Worm (Caenorhabditis elegans) whole organism, L4 larva: ENCODE measurements around the gene H01G02.1.

Experiments
- F10B5.3 ChIP-seq: sonication (generic microtip); optimal IDR thresholded peaks from 2 replicates; lab custom pipeline; 2016; ENCODE audit warnings: mild to moderate bottlenecking, missing genetic modification characterization, missing compliant biosample characterization
- F37D6.2 ChIP-seq: sonication (generic microtip); optimal IDR thresholded peaks from 2 replicates; lab custom pipeline; 2016; ENCODE audit warnings: mild to moderate bottlenecking, missing genetic modification characterization, missing compliant biosample characterization
- F49E8.2 ChIP-seq: sonication (generic microtip); optimal IDR thresholded peaks from 2 replicates; lab custom pipeline; 2016; ENCODE audit warnings: missing compliant biosample characterization, mild to moderate bottlenecking, missing genetic modification characterization, borderline replicate concordance
- Y5F2A.4 ChIP-seq: fragments of 200-800 bp; sonication (Bioruptor generic); optimal IDR thresholded peaks from 2 replicates; lab custom pipeline; 2018; ENCODE audit warnings: mild to moderate bottlenecking, missing genetic modification characterization, missing compliant biosample characterization
- Y75B8A.6 ChIP-seq: fragments of 200-800 bp; sonication (Bioruptor generic); IDR thresholded peaks from 2 replicates; pipeline ENCODE4 v1.3.6; 2022; ENCODE audit warnings: missing genetic modification reagents, missing genetic modification characterization, missing compliant biosample characterization
- aha-1 ChIP-seq: fragments of 150-350 bp; peaks from one replicate; lab custom pipeline; 2014; ENCODE audit warnings: missing biosample characterization, missing genetic modification characterization
- ama-1 ChIP-seq: fragments of 150-350 bp; optimal IDR thresholded peaks from 2 replicates; lab custom pipeline; 2014; ENCODE audit warnings: inconsistent platforms, mixed read lengths
- arid-1 ChIP-seq: fragments of 200-800 bp; sonication (Bioruptor generic); conservative IDR thresholded peaks from 2 replicates; pipeline ENCODE4 v1.3.6; 2022; ENCODE audit warnings: missing genetic modification reagents, missing genetic modification characterization, missing compliant biosample characterization
- ceh-28 ChIP-seq: fragments of 150-350 bp; optimal IDR thresholded peaks from 2 replicates; lab custom pipeline; 2014; ENCODE audit warnings: missing biosample characterization, missing genetic modification reagents, missing genetic modification characterization
- ces-1 ChIP-seq: fragments of 150-350 bp; sonication (generic microtip); optimal IDR thresholded peaks from 4 replicates; lab custom pipeline; 2014; ENCODE audit warnings: missing biosample characterization, missing genetic modification reagents, missing genetic modification characterization
- cey-2 ChIP-seq: sonication (generic microtip); optimal IDR thresholded peaks from 3 replicates; lab custom pipeline; 2017; ENCODE audit warnings: missing genetic modification characterization, mild to moderate bottlenecking, missing compliant biosample characterization, antibody characterized with exemption, borderline replicate concordance; ENCODE audit not compliant: insufficient read depth
- daf-16 ChIP-seq, 3 experiments: sonication (generic microtip); optimal IDR thresholded peaks; 2 replicates each; lab custom pipeline; 2016 to 2017; ENCODE audit warnings: missing genetic modification characterization in 3 of 3, missing genetic modification reagents in 3 of 3, mild to moderate bottlenecking in 2 of 3, missing compliant biosample characterization in 2 of 3, missing biosample characterization in 1 of 3, moderate library complexity in 1 of 3
- dmd-8 ChIP-seq: fragments of 200-800 bp; sonication (Bioruptor generic); IDR thresholded peaks from 2 replicates; pipeline ENCODE4 v1.3.6; 2022; ENCODE audit warnings: missing genetic modification characterization, missing compliant biosample characterization
- duxl-1 ChIP-seq: sonication (generic microtip); optimal IDR thresholded peaks from 2 replicates; lab custom pipeline; 2016; ENCODE audit warnings: mild to moderate bottlenecking, missing genetic modification characterization, moderate library complexity, missing compliant biosample characterization; ENCODE audit not compliant: poor library complexity
- egl-27 ChIP-seq: sonication (generic microtip); optimal IDR thresholded peaks from 3 replicates; lab custom pipeline; 2017; ENCODE audit warnings: missing biosample characterization, missing genetic modification reagents, missing genetic modification characterization
- egl-43 ChIP-seq: fragments of 200-800 bp; sonication (Bioruptor generic); IDR thresholded peaks from 2 replicates; pipeline ENCODE4 v1.3.6; 2022; ENCODE audit warnings: missing genetic modification reagents, missing genetic modification characterization, missing compliant biosample characterization
- fos-1 ChIP-seq: fragments of 150-350 bp; optimal IDR thresholded peaks from 2 replicates; lab custom pipeline; 2014; ENCODE audit warnings: missing biosample characterization, missing genetic modification characterization
- gei-8 ChIP-seq: fragments of 200-800 bp; sonication (Bioruptor generic); optimal IDR thresholded peaks from 2 replicates; lab custom pipeline; 2018; ENCODE audit warnings: mild to moderate bottlenecking, missing genetic modification characterization, missing compliant biosample characterization
- lin-13 ChIP-seq: fragments of 150-350 bp; optimal IDR thresholded peaks from 2 replicates; lab custom pipeline; 2014; ENCODE audit warnings: missing biosample characterization, missing genetic modification reagents, missing genetic modification characterization
- lin-29 ChIP-seq: fragments of 200-800 bp; sonication (Bioruptor generic); IDR thresholded peaks from 2 replicates; pipeline ENCODE4 v1.3.6; 2022; ENCODE audit warnings: missing genetic modification reagents, missing genetic modification characterization, missing compliant biosample characterization
- lin-38 ChIP-seq: fragments of 200-800 bp; sonication (Bioruptor generic); IDR thresholded peaks from 2 replicates; pipeline ENCODE4 v1.3.6; 2022; ENCODE audit warnings: missing genetic modification reagents, missing genetic modification characterization, missing compliant biosample characterization
- lsy-2 ChIP-seq, 2 experiments: fragments of 150-350 bp in 1 of 2; sonication (generic microtip) in 1 of 2; optimal IDR thresholded peaks; 2 replicates each; lab custom pipeline; 2014 to 2017; ENCODE audit warnings: missing biosample characterization in 2 of 2, missing genetic modification characterization in 2 of 2
- madf-9 ChIP-seq: fragments of 200-800 bp; sonication (Bioruptor generic); conservative IDR thresholded peaks from 2 replicates; pipeline ENCODE4 v1.3.6; 2022; ENCODE audit warnings: missing genetic modification reagents, missing genetic modification characterization, missing compliant biosample characterization
- mdt-29 ChIP-seq: fragments of 200-800 bp; sonication (Bioruptor generic); IDR thresholded peaks from 2 replicates; pipeline ENCODE4 v1.3.6; 2022; ENCODE audit warnings: missing genetic modification reagents, missing genetic modification characterization, missing compliant biosample characterization
- mxl-3 ChIP-seq: fragments of 200-800 bp; sonication (Bioruptor generic); optimal IDR thresholded peaks from 2 replicates; lab custom pipeline; 2018; ENCODE audit warnings: mild to moderate bottlenecking, missing genetic modification characterization, missing compliant biosample characterization
- nhr-10 ChIP-seq: fragments of 150-350 bp; optimal IDR thresholded peaks from 2 replicates; lab custom pipeline; 2014; ENCODE audit warnings: missing biosample characterization, missing genetic modification characterization
- nhr-102 ChIP-seq: sonication (generic microtip); optimal IDR thresholded peaks from 2 replicates; lab custom pipeline; 2016; ENCODE audit warnings: mild to moderate bottlenecking, missing genetic modification characterization, moderate library complexity, missing compliant biosample characterization
- nhr-11 ChIP-seq: fragments of 150-350 bp; optimal IDR thresholded peaks from 2 replicates; lab custom pipeline; 2014; ENCODE audit warnings: missing biosample characterization, missing genetic modification characterization
- nhr-25 ChIP-seq: sonication (generic microtip); optimal IDR thresholded peaks from 2 replicates; lab custom pipeline; 2017; ENCODE audit warnings: missing genetic modification characterization, mild to moderate bottlenecking, missing compliant biosample characterization, antibody characterized with exemption, moderate library complexity, borderline replicate concordance; ENCODE audit not compliant: insufficient read depth
- nhr-41 ChIP-seq: fragments of 200-800 bp; sonication (Bioruptor generic); IDR thresholded peaks from 2 replicates; pipeline ENCODE4 v1.3.6; 2022; ENCODE audit warnings: missing genetic modification reagents, missing genetic modification characterization, missing compliant biosample characterization
- nhr-48 ChIP-seq: sonication (generic microtip); optimal IDR thresholded peaks from 2 replicates; lab custom pipeline; 2016; ENCODE audit warnings: mild to moderate bottlenecking, missing genetic modification characterization, missing compliant biosample characterization
- nhr-77 ChIP-seq: fragments of 150-350 bp; optimal IDR thresholded peaks from 2 replicates; lab custom pipeline; 2014; ENCODE audit warnings: missing biosample characterization, missing genetic modification characterization
- pha-4 ChIP-seq, 2 experiments: fragments of 150-350 bp in 1 of 2; fragments of 200-800 bp in 1 of 2; sonication (Bioruptor generic) in 1 of 2; IDR thresholded peaks in 1 of 2; optimal IDR thresholded peaks in 1 of 2; 2 replicates each; pipeline versions ENCODE4 v1.3.6 to Lab custom; 2014 to 2022; ENCODE audit warnings: missing genetic modification characterization in 2 of 2, missing genetic modification reagents in 2 of 2, missing biosample characterization in 1 of 2, missing compliant biosample characterization in 1 of 2
- pqm-1 ChIP-seq: sonication (generic microtip); optimal IDR thresholded peaks from 2 replicates; lab custom pipeline; 2017; ENCODE audit warnings: missing biosample characterization, missing genetic modification characterization
- sdz-12 ChIP-seq: fragments of 200-800 bp; sonication (Bioruptor generic); optimal IDR thresholded peaks from 2 replicates; lab custom pipeline; 2018; ENCODE audit warnings: mild to moderate bottlenecking, missing genetic modification characterization, missing compliant biosample characterization
- set-16 ChIP-seq: fragments of 200-800 bp; sonication (Bioruptor generic); IDR thresholded peaks from 2 replicates; pipeline ENCODE4 v1.3.6; 2022; ENCODE audit warnings: missing genetic modification reagents, missing genetic modification characterization, missing compliant biosample characterization
- tra-1 ChIP-seq: fragments of 200-800 bp; sonication (Bioruptor generic); IDR thresholded peaks from 2 replicates; pipeline ENCODE4 v1.3.6; 2022; ENCODE audit warnings: missing genetic modification reagents, missing genetic modification characterization, missing compliant biosample characterization
- unc-39 ChIP-seq: sonication (generic microtip); optimal IDR thresholded peaks from 2 replicates; lab custom pipeline; 2017; ENCODE audit warnings: missing biosample characterization, missing genetic modification characterization
- vab-7 ChIP-seq: fragments of 200-800 bp; sonication (Bioruptor generic); IDR thresholded peaks from 2 replicates; pipeline ENCODE4 v1.3.6; 2022; ENCODE audit warnings: missing genetic modification reagents, missing genetic modification characterization, missing compliant biosample characterization
- ztf-7 ChIP-seq: fragments of 150-350 bp; optimal IDR thresholded peaks from 2 replicates; lab custom pipeline; 2014; ENCODE audit warnings: missing biosample characterization, missing genetic modification characterization

Gene H01G02.1

ce11 chrIV:11804053-11804452 lies at the start of gene H01G02.1:
H01G02.1 (minus strand) TSS chrIV:11804153.
- TF ChIP-seq set-16 (GFP tag; lab: Robert Waterston, UW): no peak
- TF ChIP-seq mxl-3 (GFP tag; lab: Kevin White, UChicago): no peak
- TF ChIP-seq nhr-48 (tag; lab: Kevin White, UChicago): no peak
- TF ChIP-seq lin-29 (GFP tag; lab: Robert Waterston, UW): no peak
- no peak for TF ChIP-seq F49E8.2
- no peak for TF ChIP-seq duxl-1 (tag; lab: Kevin White, UChicago)
- no peak for TF ChIP-seq nhr-10 (tag; lab: Kevin White, UChicago)
- no peak for TF ChIP-seq ces-1 (GFP tag; lab: Kevin White, UChicago)
- no peak for TF ChIP-seq cey-2
- TF ChIP-seq aha-1 (tag; lab: Kevin White, UChicago): no peak
- TF ChIP-seq ceh-28 (tag; lab: Kevin White, UChicago): no peak
- no peak for TF ChIP-seq tra-1 (GFP tag; lab: Robert Waterston, UW)
- no peak for TF ChIP-seq vab-7 (GFP tag; lab: Robert Waterston, UW)
- TF ChIP-seq nhr-41 (GFP tag; lab: Robert Waterston, UW): no peak
- no peak for TF ChIP-seq sdz-12
- no peak for TF ChIP-seq gei-8 (GFP tag; lab: Kevin White, UChicago)

- TF ChIP-seq ama-1 (lab: Kevin White, UChicago) (no peak), Y5F2A.4 (GFP tag; lab: Kevin White, UChicago) (no peak), ztf-7 (no peak), mxl-3 (GFP tag; lab: Kevin White, UChicago) (no peak), nhr-11 (tag; lab: Kevin White, UChicago) (no peak), unc-39 (tag; lab: Kevin White, UChicago) (no peak)
Observed at ce11 chrIV:11851882-11852281, 47.9 kb upstream of the H01G02.1 start, which contains the start of gene F38H4.5. F38H4.5 (plus strand) TSS chrIV:11852182.

ce11 chrIV:11847771-11848312 lies 43.9 kb upstream of the H01G02.1 start, which contains the start of the genes F38H4.6 and F38H4.4:
F38H4.6 (minus strand) TSS chrIV:11847871.
F38H4.4 (plus strand) TSS chrIV:11848262.
- TF ChIP-seq lin-13 (GFP tag; lab: Kevin White, UChicago) (no peak), pha-4 (GFP tag; IDR thresholded peaks at IDR 0.05; lab: Robert Waterston, UW) (no peak), pha-4 (tag; optimal IDR thresholded peaks at IDR 0.05; lab: Kevin White, UChicago) (no peak), mdt-29 (GFP tag; lab: Robert Waterston, UW) (no peak), egl-43 (no peak), dmd-8 (no peak), nhr-10 (tag; lab: Kevin White, UChicago) (no peak), egl-27 (tag; lab: Kevin White, UChicago) (no peak), unc-39 (tag; lab: Kevin White, UChicago) (no peak), nhr-25 (tag; lab: Kevin White, UChicago) (no peak), daf-16 (GFP tag; optimal IDR thresholded peaks at IDR 0.05; lab: Kevin White, UChicago) (no peak), daf-16 (tag; optimal IDR thresholded peaks at IDR 0.05; lab: Kevin White, UChicago) (no peak), F10B5.3 (no peak), fos-1 (tag; lab: Kevin White, UChicago) (no peak), F37D6.2 (tag; lab: Kevin White, UChicago) (no peak), lin-38 (GFP tag; lab: Robert Waterston, UW) (no peak)

- TF ChIP-seq pqm-1 (tag; lab: Kevin White, UChicago) (no peak), arid-1 (no peak), nhr-102 (no peak), Y75B8A.6 (no peak), ces-1 (GFP tag; lab: Kevin White, UChicago) (no peak), madf-9 (GFP tag; lab: Robert Waterston, UW) (no peak), nhr-11 (tag; lab: Kevin White, UChicago) (no peak), nhr-77 (tag; lab: Kevin White, UChicago) (no peak), lsy-2 (tag; optimal IDR thresholded peaks at IDR 0.05; lab: Kevin White, UChicago) (no peak), egl-27 (tag; lab: Kevin White, UChicago) (no peak), nhr-48 (tag; lab: Kevin White, UChicago) (no peak), cey-2 (no peak)
Observed at ce11 chrIV:11842121-11842520, 38.2 kb upstream of the H01G02.1 start, which contains the start of gene F38H4.3. F38H4.3 (plus strand) TSS chrIV:11842421.
